Worm (Caenorhabditis elegans) whole organism, young adult: ENCODE results near the gene C14B9.2.
A peak's percentile ranks its signal among the peaks of the same experiment; 100 is the strongest.

Source experiments
- C06A6.2 ChIP-seq: fragments of 200-800 bp; sonication (Bioruptor generic); conservative IDR thresholded peaks from 2 replicates; pipeline ENCODE4 v1.3.6; 2022; ENCODE audit warnings: missing genetic modification characterization, missing compliant biosample characterization
- D2030.7 ChIP-seq: fragments of 200-800 bp; sonication (Bioruptor generic); IDR thresholded peaks from 2 replicates; pipeline ENCODE4 v1.3.6; 2022; ENCODE audit warnings: missing genetic modification reagents, missing genetic modification characterization, missing compliant biosample characterization
- F23B12.7 ChIP-seq: sonication (generic microtip); optimal IDR thresholded peaks from 2 replicates; lab custom pipeline; 2017; ENCODE audit warnings: missing genetic modification characterization, mild to moderate bottlenecking, missing compliant biosample characterization, antibody characterized with exemption, moderate library complexity; ENCODE audit not compliant: insufficient read depth
- F33H1.4 ChIP-seq: fragments of 200-800 bp; sonication (Bioruptor generic); IDR thresholded peaks from 2 replicates; pipeline ENCODE4 v1.3.6; 2022; ENCODE audit warnings: missing genetic modification reagents, missing genetic modification characterization, missing compliant biosample characterization
- K12H6.12 ChIP-seq: fragments of 200-800 bp; sonication (Bioruptor generic); optimal IDR thresholded peaks from 2 replicates; lab custom pipeline; 2018; ENCODE audit warnings: mild to moderate bottlenecking, missing genetic modification characterization, missing compliant biosample characterization
- Y53F4B.3 ChIP-seq: fragments of 200-800 bp; sonication (Bioruptor generic); IDR thresholded peaks from 2 replicates; pipeline ENCODE4 v1.3.6; 2022; ENCODE audit warnings: missing genetic modification reagents, missing genetic modification characterization, missing compliant biosample characterization
- attf-5 ChIP-seq: fragments of 200-800 bp; sonication (Bioruptor generic); optimal IDR thresholded peaks from 2 replicates; lab custom pipeline; 2018; ENCODE audit warnings: mild to moderate bottlenecking, missing genetic modification characterization, missing compliant biosample characterization
- attf-6 ChIP-seq: fragments of 200-800 bp; sonication (Bioruptor generic); IDR thresholded peaks from 2 replicates; pipeline ENCODE4 v1.3.6; 2022; ENCODE audit warnings: missing genetic modification reagents, missing genetic modification characterization, missing compliant biosample characterization
- ceh-100 ChIP-seq: fragments of 200-800 bp; sonication (Bioruptor generic); IDR thresholded peaks from 2 replicates; pipeline ENCODE4 v1.3.6; 2022; ENCODE audit warnings: missing genetic modification reagents, missing genetic modification characterization, missing compliant biosample characterization
- ceh-40 ChIP-seq: fragments of 200-800 bp; sonication (Bioruptor generic); IDR thresholded peaks from 2 replicates; pipeline ENCODE4 v1.3.6; 2022; ENCODE audit warnings: missing genetic modification characterization, missing compliant biosample characterization
- dox-1 ChIP-seq: fragments of 200-800 bp; sonication (Bioruptor generic); IDR thresholded peaks from 2 replicates; pipeline ENCODE4 v1.3.6; 2022; ENCODE audit warnings: missing genetic modification reagents, missing genetic modification characterization, missing compliant biosample characterization
- dpff-1 ChIP-seq: sonication (generic microtip); optimal IDR thresholded peaks from 2 replicates; lab custom pipeline; 2017; ENCODE audit warnings: mild to moderate bottlenecking, missing genetic modification characterization, missing compliant biosample characterization
- egl-18 ChIP-seq: fragments of 200-800 bp; sonication (Bioruptor generic); IDR thresholded peaks from 2 replicates; pipeline ENCODE4 v1.3.6; 2022; ENCODE audit warnings: missing genetic modification reagents, missing genetic modification characterization, missing compliant biosample characterization
- hmg-1.2 ChIP-seq: fragments of 200-800 bp; sonication (Bioruptor generic); IDR thresholded peaks from 2 replicates; pipeline ENCODE4 v1.3.6; 2022; ENCODE audit warnings: missing genetic modification reagents, missing genetic modification characterization, missing compliant biosample characterization
- hrde-1 ChIP-seq: sonication (generic microtip); optimal IDR thresholded peaks from 2 replicates; lab custom pipeline; 2016; ENCODE audit warnings: missing genetic modification characterization, mild to moderate bottlenecking, missing compliant biosample characterization, moderate library complexity, missing genotype, missing genetic modification reagents, borderline replicate concordance
- hsf-1 ChIP-seq: fragments of 200-800 bp; sonication (Bioruptor generic); IDR thresholded peaks from 2 replicates; pipeline ENCODE4 v1.3.6; 2022; ENCODE audit warnings: missing genetic modification reagents, missing genetic modification characterization, missing compliant biosample characterization
- let-607 ChIP-seq, 2 experiments: fragments of 200-800 bp in 1 of 2; sonication (Bioruptor generic) in 1 of 2; sonication (generic microtip) in 1 of 2; optimal IDR thresholded peaks; 2 replicates each; lab custom pipeline; 2016 to 2018; ENCODE audit warnings: mild to moderate bottlenecking in 2 of 2, missing compliant biosample characterization in 2 of 2, missing genetic modification characterization in 2 of 2, moderate library complexity in 2 of 2, missing genotype in 1 of 2
- lin-54 ChIP-seq: fragments of 200-800 bp; sonication (Bioruptor generic); optimal IDR thresholded peaks from 2 replicates; lab custom pipeline; 2018; ENCODE audit warnings: mild to moderate bottlenecking, missing genetic modification characterization, missing compliant biosample characterization
- lsl-1 ChIP-seq: fragments of 200-800 bp; sonication (Bioruptor generic); optimal IDR thresholded peaks from 2 replicates; lab custom pipeline; 2018; ENCODE audit warnings: mild to moderate bottlenecking, missing genetic modification characterization, moderate library complexity, missing compliant biosample characterization
- lsy-27 ChIP-seq: sonication (generic microtip); optimal IDR thresholded peaks from 2 replicates; lab custom pipeline; 2017; ENCODE audit warnings: missing genetic modification characterization, mild to moderate bottlenecking, missing compliant biosample characterization, antibody characterized with exemption, missing genotype, borderline replicate concordance; ENCODE audit not compliant: insufficient read depth
- madf-6 ChIP-seq: fragments of 200-800 bp; sonication (Bioruptor generic); IDR thresholded peaks from 2 replicates; pipeline ENCODE4 v1.3.6; 2022; ENCODE audit warnings: missing genetic modification reagents, missing genetic modification characterization, missing compliant biosample characterization
- mcd-1 ChIP-seq: fragments of 200-800 bp; sonication (Bioruptor generic); IDR thresholded peaks from 2 replicates; pipeline ENCODE4 v1.3.6; 2022; ENCODE audit warnings: missing genetic modification reagents, missing genetic modification characterization, missing compliant biosample characterization
- nfya-1 ChIP-seq: sonication (generic microtip); optimal IDR thresholded peaks from 2 replicates; lab custom pipeline; 2017; ENCODE audit warnings: antibody characterized with exemption, missing compliant biosample characterization, missing genetic modification characterization, borderline replicate concordance; ENCODE audit not compliant: insufficient read depth
- nfya-2 ChIP-seq: fragments of 200-800 bp; sonication (Bioruptor generic); IDR thresholded peaks from 2 replicates; pipeline ENCODE4 v1.3.6; 2022; ENCODE audit warnings: missing genetic modification reagents, missing genetic modification characterization, missing compliant biosample characterization
- nhr-27 ChIP-seq: fragments of 200-800 bp; sonication (Bioruptor generic); optimal IDR thresholded peaks from 2 replicates; lab custom pipeline; 2018; ENCODE audit warnings: mild to moderate bottlenecking, missing genetic modification characterization, moderate library complexity, missing compliant biosample characterization
- nhr-80 ChIP-seq: sonication (generic microtip); optimal IDR thresholded peaks from 2 replicates; lab custom pipeline; 2016; ENCODE audit warnings: missing genetic modification characterization, missing compliant biosample characterization
- nhr-90 ChIP-seq: sonication (generic microtip); optimal IDR thresholded peaks from 2 replicates; lab custom pipeline; 2016; ENCODE audit warnings: missing genotype, mild to moderate bottlenecking, missing genetic modification characterization, missing compliant biosample characterization
- rec-8 ChIP-seq, 2 experiments: sonication (generic microtip); optimal IDR thresholded peaks; 2 replicates each; lab custom pipeline; 2016; ENCODE audit warnings: mild to moderate bottlenecking in 2 of 2, missing genetic modification characterization in 2 of 2, missing genetic modification reagents in 2 of 2, missing genotype in 2 of 2, missing biosample characterization in 1 of 2, missing compliant biosample characterization in 1 of 2, moderate library complexity in 1 of 2
- rpc-1 ChIP-seq, 2 experiments: fragments of 150-350 bp in 1 of 2; sonication (generic microtip) in 1 of 2; optimal IDR thresholded peaks; 2 replicates each; lab custom pipeline; 2014 to 2018; ENCODE audit warnings: missing biosample characterization in 1 of 2, missing genetic modification characterization in 1 of 2, missing genetic modification reagents in 1 of 2, missing genotype in 1 of 2
- sdz-38 ChIP-seq: sonication (generic microtip); optimal IDR thresholded peaks from 2 replicates; lab custom pipeline; 2016; ENCODE audit warnings: missing genotype, missing genetic modification characterization, missing compliant biosample characterization
- snpc-3.4 ChIP-seq: sonication (generic microtip); optimal IDR thresholded peaks from 2 replicates; lab custom pipeline; 2017; ENCODE audit warnings: missing genetic modification characterization, mild to moderate bottlenecking, missing compliant biosample characterization, antibody characterized with exemption, moderate library complexity, missing genotype, missing genetic modification reagents
- somi-1 ChIP-seq: fragments of 200-800 bp; sonication (Bioruptor generic); optimal IDR thresholded peaks from 2 replicates; lab custom pipeline; 2018; ENCODE audit warnings: mild to moderate bottlenecking, missing genetic modification characterization, missing compliant biosample characterization
- sptf-2 ChIP-seq: fragments of 200-800 bp; sonication (Bioruptor generic); optimal IDR thresholded peaks from 2 replicates; lab custom pipeline; 2018; ENCODE audit warnings: mild to moderate bottlenecking, missing genetic modification characterization, missing compliant biosample characterization
- tbp1 ChIP-seq: fragments of 200-800 bp; sonication (Bioruptor generic); optimal IDR thresholded peaks from 2 replicates; lab custom pipeline; 2018; ENCODE audit warnings: mild to moderate bottlenecking, missing genetic modification characterization, missing compliant biosample characterization
- tbx-9 ChIP-seq: sonication (generic microtip); optimal IDR thresholded peaks from 2 replicates; lab custom pipeline; 2016; ENCODE audit warnings: borderline replicate concordance, missing genetic modification characterization, inconsistent platforms, missing compliant biosample characterization
- tlf-1 ChIP-seq: fragments of 200-800 bp; sonication (Bioruptor generic); optimal IDR thresholded peaks from 2 replicates; lab custom pipeline; 2018; ENCODE audit warnings: mild to moderate bottlenecking, missing genetic modification characterization, missing compliant biosample characterization
- unc-130 ChIP-seq: sonication (generic microtip); optimal IDR thresholded peaks from 2 replicates; lab custom pipeline; 2016; ENCODE audit warnings: missing genetic modification reagents, missing genetic modification characterization, missing compliant biosample characterization
- unc-62 ChIP-seq: fragments of 150-350 bp; optimal IDR thresholded peaks from 2 replicates; lab custom pipeline; 2014; ENCODE audit warnings: missing biosample characterization, missing genetic modification reagents, missing genetic modification characterization
- zim-3 ChIP-seq: sonication (generic microtip); optimal IDR thresholded peaks from 2 replicates; lab custom pipeline; 2017; ENCODE audit warnings: mild to moderate bottlenecking, missing genetic modification characterization, moderate library complexity, missing compliant biosample characterization
- ztf-25 ChIP-seq: fragments of 200-800 bp; sonication (Bioruptor generic); IDR thresholded peaks from 2 replicates; pipeline ENCODE4 v1.3.6; 2022; ENCODE audit warnings: missing genetic modification reagents, missing genetic modification characterization, missing compliant biosample characterization

Gene C14B9.2

DNA sequence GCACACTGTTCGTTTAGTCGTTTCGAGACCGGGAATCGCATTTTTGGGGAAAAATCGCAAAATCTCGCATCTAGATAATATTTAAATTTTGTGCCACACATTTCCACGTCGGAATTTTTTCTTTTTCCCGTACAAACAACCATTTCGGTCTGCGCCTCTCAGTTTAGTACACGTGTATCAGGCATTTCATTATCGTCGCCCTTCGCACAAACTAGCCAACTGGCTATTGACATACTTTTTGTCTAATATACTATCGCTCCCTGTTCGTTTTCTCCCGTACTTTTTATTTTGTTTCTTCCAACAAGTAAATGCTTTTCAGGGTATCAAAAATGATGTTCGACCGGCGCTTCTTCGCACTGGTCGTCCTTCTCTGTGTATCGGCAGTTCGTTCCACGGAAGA is at the start of gene C14B9.2:
TSS of gene C14B9.2 (plus strand) at position 320 of the 400 bp plus-strand sequence.
- no peak for TF ChIP-seq somi-1 (GFP tag; lab: Kevin White, UChicago)
- no peak for TF ChIP-seq Y53F4B.3
- peak; percentile 55 for TF ChIP-seq nhr-80 (tag; lab: Kevin White, UChicago)
- TF ChIP-seq attf-5 (GFP tag; lab: Kevin White, UChicago) = peak; percentile 24
- TF ChIP-seq zim-3 (tag; lab: Kevin White, UChicago) = no peak
- TF ChIP-seq dox-1 (GFP tag; lab: Robert Waterston, UW) = 0 out of 2 replicates have a peak, but pooled peaks have one; percentile 34
- peak; percentile 59 to 88 for TF ChIP-seq let-607 (tag; optimal IDR thresholded peaks at IDR 0.05; lab: Kevin White, UChicago)
- TF ChIP-seq ztf-25 (GFP tag; lab: Robert Waterston, UW) = no peak

- TF ChIP-seq nhr-90 (no peak), hrde-1 (tag; lab: Kevin White, UChicago) (no peak), F33H1.4 (GFP tag; lab: Robert Waterston, UW) (0 out of 2 replicates have a peak, but pooled peaks have one; percentile 26), madf-6 (GFP tag; lab: Robert Waterston, UW) (peak; percentile 31; the same call in 1 of the 2 replicates), tbp1 (GFP tag; lab: Kevin White, UChicago) (peak; percentile 1), snpc-3.4 (tag; lab: Kevin White, UChicago) (no peak), lsl-1 (peak; percentile 77), egl-18 (GFP tag; lab: Robert Waterston, UW) (no peak), hmg-1.2 (peak; percentile 27; the same call in 1 of the 2 replicates)
Observed at ce11 chrIII:8085355-8085754, 48.1 kb upstream of the C14B9.2 start, which contains the start of the genes K06H7.7 and grp-1. K06H7.7 (minus strand) TSS chrIII:8085475. grp-1 (plus strand) TSS chrIII:8085705.

- TF ChIP-seq unc-62 (GFP tag; lab: Kevin White, UChicago) (no peak), attf-6 (GFP tag; lab: Robert Waterston, UW) (no peak), ceh-100 (no peak), tbx-9 (tag; lab: Kevin White, UChicago) (no peak), unc-130 (GFP tag; lab: Kevin White, UChicago) (no peak), mcd-1 (GFP tag; lab: Robert Waterston, UW) (no peak), lsl-1 (no peak), rec-8 (tag; optimal IDR thresholded peaks at IDR 0.05; lab: Kevin White, UChicago) (no peak), tlf-1 (GFP tag; lab: Kevin White, UChicago) (no peak), F23B12.7 (tag; lab: Kevin White, UChicago) (no peak), zim-3 (tag; lab: Kevin White, UChicago) (no peak), hmg-1.2 (no peak), somi-1 (GFP tag; lab: Kevin White, UChicago) (no peak), sptf-2 (GFP tag; lab: Kevin White, UChicago) (no peak), ceh-40 (GFP tag; lab: Robert Waterston, UW) (no peak), rpc-1 (optimal IDR thresholded peaks at IDR 0.05; lab: Kevin White, UChicago) (no peak), rpc-1 (tag; optimal IDR thresholded peaks at IDR 0.05; lab: Kevin White, UChicago) (no peak), D2030.7 (GFP tag; lab: Robert Waterston, UW) (no peak), lsy-27 (tag; lab: Kevin White, UChicago) (no peak)
Observed at ce11 chrIII:8088235-8088634, 45.2 kb upstream of the C14B9.2 start, which contains the start of gene vms-1. vms-1 (plus strand) TSS chrIII:8088535.

DNA sequence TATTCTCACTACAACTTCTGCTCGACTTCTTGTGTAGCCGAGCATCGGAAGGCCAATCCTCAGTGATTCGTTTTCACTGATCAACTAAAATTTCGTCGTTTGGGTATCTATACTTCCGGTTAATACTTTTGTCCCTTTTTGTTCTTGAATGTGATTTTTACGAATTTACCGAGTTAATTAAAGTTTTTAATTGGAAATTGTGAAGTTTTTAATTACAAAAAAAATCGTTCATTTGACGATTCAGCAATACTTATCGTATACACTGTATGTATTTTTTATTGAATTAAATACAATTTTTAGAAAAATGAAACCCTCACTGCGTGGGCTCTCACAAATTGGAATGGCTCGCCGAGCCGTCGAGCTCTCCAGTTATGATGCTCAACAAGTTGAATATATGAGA is 42.1 kb upstream of the C14B9.2 start, which contains the start of gene idi-1:
TSS of gene idi-1 (plus strand) at position 301 of the 400 bp plus-strand sequence.
- TF ChIP-seq nhr-90 = no peak
- TF ChIP-seq ceh-100 = no peak
- TF ChIP-seq rec-8 (tag; optimal IDR thresholded peaks at IDR 0.05; lab: Kevin White, UChicago) = no peak
- TF ChIP-seq hsf-1 (GFP tag; lab: Robert Waterston, UW) = no peak
- no peak for TF ChIP-seq sdz-38 (tag; lab: Kevin White, UChicago)
- TF ChIP-seq nfya-1 (tag; lab: Kevin White, UChicago) = no peak
- TF ChIP-seq K12H6.12 (tag; lab: Kevin White, UChicago) = no peak
- no peak for TF ChIP-seq nhr-27 (tag; lab: Kevin White, UChicago)
- no peak for TF ChIP-seq dpff-1
- no peak for TF ChIP-seq nfya-2 (GFP tag; lab: Robert Waterston, UW)
- no peak for TF ChIP-seq lin-54
- no peak for TF ChIP-seq C06A6.2 (GFP tag; lab: Robert Waterston, UW)
